Worm (Caenorhabditis elegans) whole organism, L4 larva: ENCODE measurements around the gene toc-1.

Experiments used
- lin-39 ChIP-seq: fragments of 150-350 bp; optimal IDR thresholded peaks from 2 replicates; lab custom pipeline; 2014; ENCODE audit warnings: missing biosample characterization, missing genetic modification reagents, missing genetic modification characterization
- lir-3 ChIP-seq: sonication (generic microtip); optimal IDR thresholded peaks from 2 replicates; lab custom pipeline; 2016; ENCODE audit warnings: mild to moderate bottlenecking, missing genetic modification characterization, missing compliant biosample characterization
- mdt-29 ChIP-seq: fragments of 200-800 bp; sonication (Bioruptor generic); IDR thresholded peaks from 2 replicates; pipeline ENCODE4 v1.3.6; 2022; ENCODE audit warnings: missing genetic modification reagents, missing genetic modification characterization, missing compliant biosample characterization
- nhr-11 ChIP-seq: fragments of 150-350 bp; optimal IDR thresholded peaks from 2 replicates; lab custom pipeline; 2014; ENCODE audit warnings: missing biosample characterization, missing genetic modification characterization
- nhr-76 ChIP-seq: fragments of 150-350 bp; optimal IDR thresholded peaks from 2 replicates; lab custom pipeline; 2014; ENCODE audit warnings: missing biosample characterization, missing genetic modification characterization
- unc-39 ChIP-seq: sonication (generic microtip); optimal IDR thresholded peaks from 2 replicates; lab custom pipeline; 2017; ENCODE audit warnings: missing biosample characterization, missing genetic modification characterization
- unc-62 ChIP-seq, 3 experiments: fragments of 150-350 bp in 1 of 3; sonication (generic microtip); optimal IDR thresholded peaks in 2 of 3; peaks in 1 of 3; 1 replicate in 1 of 3; 2 replicates in 2 of 3; lab custom pipeline; 2014 to 2017; ENCODE audit warnings: missing biosample characterization in 3 of 3, missing genetic modification characterization in 3 of 3, missing genetic modification reagents in 3 of 3, missing genotype in 1 of 3
- ztf-11 ChIP-seq: fragments of 150-350 bp; optimal IDR thresholded peaks from 2 replicates; lab custom pipeline; 2014; ENCODE audit warnings: missing biosample characterization, missing genetic modification characterization

DNA sequence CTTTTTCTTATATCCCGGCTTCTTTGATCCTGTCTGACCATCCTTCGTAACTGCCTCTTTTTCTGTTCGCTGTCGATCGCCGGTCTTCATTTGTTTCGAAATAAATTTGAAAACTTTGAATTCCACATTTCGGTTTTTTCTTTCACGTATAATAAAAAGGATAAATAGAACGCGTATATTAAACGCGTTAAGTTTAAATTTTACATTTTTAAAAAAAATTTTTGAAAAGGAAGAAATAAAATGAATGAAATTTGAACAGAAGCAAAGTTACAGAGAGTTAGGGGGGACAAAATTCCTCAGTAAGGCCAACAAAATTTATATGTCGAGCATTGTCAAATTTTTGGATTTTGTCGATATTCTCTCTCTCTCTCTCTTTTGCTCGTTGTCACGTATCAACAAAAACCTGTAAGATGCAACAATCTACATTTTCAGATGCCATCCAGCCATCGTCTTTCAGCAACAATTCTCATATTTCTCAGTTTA is 26.8 kb downstream of the toc-1 start, which contains the start of the genes T15B12.2 and F52C9.5:
- TF ChIP-seq mdt-29 (GFP tag; lab: Robert Waterston, UW), result no peak
- TF ChIP-seq lin-39 (tag; lab: Kevin White, UChicago), result no peak
- TF ChIP-seq unc-62 (GFP tag; optimal IDR thresholded peaks at IDR 0.05 in 1 of 2; lab: Kevin White, UChicago), result no peak
- no peak for TF ChIP-seq unc-62 (tag; optimal IDR thresholded peaks at IDR 0.05; lab: Kevin White, UChicago)
- no peak for TF ChIP-seq lir-3
- no peak for TF ChIP-seq unc-39 (tag; lab: Kevin White, UChicago)
- TF ChIP-seq nhr-11 (tag; lab: Kevin White, UChicago), result no peak
- TF ChIP-seq ztf-11 (tag; lab: Kevin White, UChicago), result no peak
- TF ChIP-seq nhr-76 (tag; lab: Kevin White, UChicago), result no peak
